Worm (Caenorhabditis elegans) whole organism, late embryonic: Measurements from ENCODE around the gene sec-6.
A peak's percentile ranks its signal among the peaks of the same experiment; 100 is the strongest.

ENCODE experiments used
- C08G9.2 ChIP-seq: sonication (generic microtip); optimal IDR thresholded peaks from 2 replicates; lab custom pipeline; 2016; ENCODE audit warnings: mild to moderate bottlenecking, missing genetic modification characterization, moderate library complexity, missing compliant biosample characterization
- F13H6.1 ChIP-seq: sonication (generic microtip); optimal IDR thresholded peaks from 2 replicates; lab custom pipeline; 2016; ENCODE audit warnings: missing genetic modification characterization, missing compliant biosample characterization
- K02D7.2 ChIP-seq: sonication (generic microtip); optimal IDR thresholded peaks from 2 replicates; lab custom pipeline; 2017; ENCODE audit warnings: mild to moderate bottlenecking, missing genetic modification characterization, missing compliant biosample characterization
- T23F11.4 ChIP-seq: fragments of 200-800 bp; sonication (Bioruptor generic); optimal IDR thresholded peaks from 2 replicates; lab custom pipeline; 2018; ENCODE audit warnings: mild to moderate bottlenecking, missing genetic modification characterization, missing compliant biosample characterization
- Y22D7AL.16 ChIP-seq: sonication (generic microtip); optimal IDR thresholded peaks from 2 replicates; lab custom pipeline; 2016; ENCODE audit warnings: missing genetic modification characterization, missing compliant biosample characterization
- ama-1 ChIP-seq: fragments of 150-350 bp; optimal IDR thresholded peaks from 2 replicates; lab custom pipeline; 2014
- ceh-18 ChIP-seq: sonication (generic microtip); optimal IDR thresholded peaks from 2 replicates; lab custom pipeline; 2016; ENCODE audit warnings: missing genetic modification characterization, missing compliant biosample characterization
- ceh-22 ChIP-seq: sonication (generic microtip); optimal IDR thresholded peaks from 2 replicates; lab custom pipeline; 2017; ENCODE audit warnings: missing biosample characterization, missing genetic modification characterization
- ceh-31 ChIP-seq: sonication (generic microtip); optimal IDR thresholded peaks from 2 replicates; lab custom pipeline; 2016; ENCODE audit warnings: missing genetic modification characterization, missing compliant biosample characterization
- ceh-45 ChIP-seq: fragments of 200-800 bp; sonication (Bioruptor generic); IDR thresholded peaks from 2 replicates; pipeline ENCODE4 v1.3.6; 2022; ENCODE audit warnings: missing genetic modification reagents, missing genetic modification characterization, missing compliant biosample characterization
- ceh-48 ChIP-seq: sonication (generic microtip); optimal IDR thresholded peaks from 2 replicates; lab custom pipeline; 2016; ENCODE audit warnings: missing genetic modification characterization, inconsistent platforms, missing compliant biosample characterization
- che-1 ChIP-seq: sonication (generic microtip); optimal IDR thresholded peaks from 2 replicates; lab custom pipeline; 2016; ENCODE audit warnings: mild to moderate bottlenecking, missing genetic modification characterization, missing compliant biosample characterization
- dmd-4 ChIP-seq: sonication (generic microtip); optimal IDR thresholded peaks from 2 replicates; lab custom pipeline; 2016; ENCODE audit warnings: borderline replicate concordance, missing genetic modification characterization, missing compliant biosample characterization
- dve-1 ChIP-seq: sonication (generic microtip); optimal IDR thresholded peaks from 2 replicates; lab custom pipeline; 2017; ENCODE audit warnings: antibody characterized with exemption, mild to moderate bottlenecking, missing genetic modification characterization, missing compliant biosample characterization
- ets-4 ChIP-seq: sonication (generic microtip); optimal IDR thresholded peaks from 2 replicates; lab custom pipeline; 2016; ENCODE audit warnings: missing genetic modification characterization, missing compliant biosample characterization
- fax-1 ChIP-seq: sonication (generic microtip); optimal IDR thresholded peaks from 2 replicates; lab custom pipeline; 2016; ENCODE audit warnings: missing genotype, missing genetic modification characterization, missing compliant biosample characterization
- fkh-10 ChIP-seq: fragments of 150-350 bp; optimal IDR thresholded peaks from 2 replicates; lab custom pipeline; 2014; ENCODE audit warnings: missing biosample characterization, missing genetic modification reagents, missing genetic modification characterization
- fkh-6 ChIP-seq: sonication (generic microtip); optimal IDR thresholded peaks from 2 replicates; lab custom pipeline; 2016; ENCODE audit warnings: missing genetic modification characterization, missing compliant biosample characterization
- gmeb-2 ChIP-seq: sonication (generic microtip); optimal IDR thresholded peaks from 2 replicates; lab custom pipeline; 2016; ENCODE audit warnings: missing genetic modification characterization, inconsistent platforms, missing compliant biosample characterization
- hlh-15 ChIP-seq: sonication (generic microtip); optimal IDR thresholded peaks from 2 replicates; lab custom pipeline; 2016; ENCODE audit warnings: missing genetic modification characterization, missing compliant biosample characterization
- hlh-30 ChIP-seq: sonication (generic microtip); optimal IDR thresholded peaks from 2 replicates; lab custom pipeline; 2017; ENCODE audit warnings: antibody characterized with exemption, missing genetic modification characterization, missing compliant biosample characterization; ENCODE audit not compliant: insufficient read depth
- hlh-6 ChIP-seq: sonication (generic microtip); optimal IDR thresholded peaks from 2 replicates; lab custom pipeline; 2016; ENCODE audit warnings: missing genotype, missing genetic modification characterization, missing compliant biosample characterization
- hlh-8 ChIP-seq: sonication (generic microtip); optimal IDR thresholded peaks from 2 replicates; lab custom pipeline; 2016; ENCODE audit warnings: missing genotype, missing genetic modification characterization, missing compliant biosample characterization
- madf-2 ChIP-seq: sonication (generic microtip); optimal IDR thresholded peaks from 2 replicates; lab custom pipeline; 2017; ENCODE audit warnings: missing genetic modification characterization, missing compliant biosample characterization
- mec-3 ChIP-seq: sonication (generic microtip); optimal IDR thresholded peaks from 2 replicates; lab custom pipeline; 2016; ENCODE audit warnings: borderline replicate concordance, missing genetic modification characterization, missing compliant biosample characterization
- nfya-1 ChIP-seq: sonication (generic microtip); optimal IDR thresholded peaks from 2 replicates; lab custom pipeline; 2017; ENCODE audit warnings: missing genetic modification characterization, mild to moderate bottlenecking, missing compliant biosample characterization, antibody characterized with exemption, moderate library complexity
- npax-4 ChIP-seq: sonication (generic microtip); optimal IDR thresholded peaks from 2 replicates; lab custom pipeline; 2016; ENCODE audit warnings: missing genetic modification characterization, missing compliant biosample characterization
- odd-2 ChIP-seq: sonication (generic microtip); optimal IDR thresholded peaks from 2 replicates; lab custom pipeline; 2017; ENCODE audit warnings: antibody characterized with exemption, mild to moderate bottlenecking, missing genetic modification characterization, missing compliant biosample characterization
- pag-3 ChIP-seq: sonication (generic microtip); optimal IDR thresholded peaks from 2 replicates; lab custom pipeline; 2016; ENCODE audit warnings: missing compliant biosample characterization, missing genetic modification characterization, borderline replicate concordance
- pat-9 ChIP-seq: fragments of 200-800 bp; sonication (Bioruptor generic); optimal IDR thresholded peaks from 2 replicates; lab custom pipeline; 2018; ENCODE audit warnings: mild to moderate bottlenecking, missing genetic modification characterization, moderate library complexity, missing compliant biosample characterization
- pha-2 ChIP-seq: sonication (generic microtip); optimal IDR thresholded peaks from 2 replicates; lab custom pipeline; 2017; ENCODE audit warnings: mild to moderate bottlenecking, missing genetic modification characterization, missing compliant biosample characterization
- pha-4 ChIP-seq: fragments of 150-350 bp; optimal IDR thresholded peaks from 2 replicates; lab custom pipeline; 2018; ENCODE audit warnings: missing biosample characterization, missing genetic modification reagents, missing genetic modification characterization
- pqm-1 ChIP-seq: sonication (generic microtip); optimal IDR thresholded peaks from 2 replicates; lab custom pipeline; 2016; ENCODE audit warnings: missing genetic modification characterization, missing compliant biosample characterization
- pros-1 ChIP-seq: fragments of 150-350 bp; optimal IDR thresholded peaks from 2 replicates; lab custom pipeline; 2014; ENCODE audit warnings: missing biosample characterization, missing genetic modification reagents, missing genetic modification characterization
- ref-2 ChIP-seq: sonication (generic microtip); optimal IDR thresholded peaks from 2 replicates; lab custom pipeline; 2016; ENCODE audit warnings: missing genetic modification characterization, missing compliant biosample characterization
- rnt-1 ChIP-seq: sonication (generic microtip); optimal IDR thresholded peaks from 2 replicates; lab custom pipeline; 2016; ENCODE audit warnings: missing genetic modification characterization, missing compliant biosample characterization
- sdc-2 ChIP-seq: sonication (generic microtip); optimal IDR thresholded peaks from 2 replicates; lab custom pipeline; 2016; ENCODE audit warnings: missing genotype, missing genetic modification characterization, missing compliant biosample characterization
- sox-4 ChIP-seq: sonication (generic microtip); optimal IDR thresholded peaks from 2 replicates; lab custom pipeline; 2017; ENCODE audit warnings: mild to moderate bottlenecking, missing genetic modification characterization, inconsistent platforms, missing compliant biosample characterization
- tbx-2 ChIP-seq: sonication (generic microtip); optimal IDR thresholded peaks from 2 replicates; lab custom pipeline; 2016; ENCODE audit warnings: missing genetic modification characterization, missing compliant biosample characterization
- unc-3 ChIP-seq, 2 experiments: fragments of 200-800 bp in 1 of 2; sonication (Bioruptor generic) in 1 of 2; sonication (generic microtip) in 1 of 2; conservative IDR thresholded peaks in 1 of 2; optimal IDR thresholded peaks in 1 of 2; 2 replicates each; pipeline versions ENCODE4 v1.3.6 to Lab custom; 2016 to 2022; ENCODE audit warnings: missing compliant biosample characterization in 2 of 2, missing genetic modification characterization in 2 of 2, missing genetic modification reagents in 1 of 2
- unc-42 ChIP-seq: sonication (generic microtip); optimal IDR thresholded peaks from 2 replicates; lab custom pipeline; 2016; ENCODE audit warnings: missing genotype, missing genetic modification characterization, missing compliant biosample characterization

Gene sec-6

DNA sequence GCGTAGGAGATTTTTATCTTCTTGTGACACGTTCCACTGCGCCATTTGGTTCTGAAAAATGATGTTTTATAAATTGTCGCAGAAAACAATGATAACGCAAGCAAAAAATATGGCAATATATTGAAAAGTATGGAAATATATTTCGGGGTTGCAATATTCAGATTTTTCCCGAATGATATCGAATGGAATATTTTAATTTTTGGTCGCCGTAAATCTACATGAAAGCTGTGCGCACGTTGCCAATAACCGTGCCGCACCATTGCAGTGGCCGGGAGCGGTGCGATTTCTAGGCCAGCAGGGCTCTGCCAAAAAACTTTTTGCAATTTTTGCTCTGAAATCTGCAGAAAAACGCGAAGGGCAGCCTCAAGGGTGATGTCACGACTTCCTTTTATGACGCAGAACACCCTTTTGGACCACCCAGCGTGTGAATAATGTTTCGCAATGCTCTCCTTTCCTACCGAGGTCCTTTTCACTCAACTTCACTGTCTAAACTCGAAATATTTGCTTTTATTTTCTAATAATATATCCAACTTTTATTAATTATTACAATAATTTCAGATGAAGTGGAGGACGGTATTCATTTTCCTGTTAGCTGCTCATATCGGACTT is 1.1 kb upstream of the sec-6 start, which contains the start of the genes F09E5.11 and bmy-1 (continued):
- no peak for TF ChIP-seq unc-3 (GFP tag; conservative IDR thresholded peaks at IDR 0.05; lab: Robert Waterston, UW)
- peak; percentile 28 for TF ChIP-seq unc-3 (tag; optimal IDR thresholded peaks at IDR 0.05; lab: Kevin White, UChicago)
- TF ChIP-seq npax-4 (tag; lab: Kevin White, UChicago), result no peak
- peak; percentile 55 for TF ChIP-seq ceh-18 (tag; lab: Kevin White, UChicago)
- TF ChIP-seq fkh-6 (tag; lab: Kevin White, UChicago), result peak; percentile 67
- TF ChIP-seq madf-2 (tag; lab: Kevin White, UChicago), result peak; percentile 64
- TF ChIP-seq C08G9.2, result peak; percentile 95
- TF ChIP-seq sox-4 (tag; lab: Kevin White, UChicago), result no peak

DNA sequence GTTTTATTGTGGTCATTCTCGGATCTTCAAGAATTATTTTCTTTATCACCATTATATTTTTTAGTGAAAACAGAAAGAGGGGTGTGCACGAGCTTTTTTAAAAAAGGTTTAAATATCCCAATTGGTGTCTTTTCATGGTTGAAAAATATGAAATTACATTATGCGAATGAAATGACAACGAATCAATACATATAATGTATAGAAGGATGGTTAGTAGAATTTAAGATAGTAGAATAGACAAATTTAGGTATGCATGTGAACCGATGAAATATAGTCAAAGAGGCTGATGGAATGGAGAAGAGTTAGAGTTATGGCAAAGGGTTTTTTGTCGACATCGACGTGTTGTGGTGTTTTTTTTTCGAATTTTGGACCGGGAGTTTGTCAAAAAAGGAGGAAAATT is 5.2 kb downstream of the sec-6 start:
- TF ChIP-seq F13H6.1 (no peak), hlh-30 (no peak), ceh-45 (GFP tag; lab: Robert Waterston, UW) (no peak)

DNA sequence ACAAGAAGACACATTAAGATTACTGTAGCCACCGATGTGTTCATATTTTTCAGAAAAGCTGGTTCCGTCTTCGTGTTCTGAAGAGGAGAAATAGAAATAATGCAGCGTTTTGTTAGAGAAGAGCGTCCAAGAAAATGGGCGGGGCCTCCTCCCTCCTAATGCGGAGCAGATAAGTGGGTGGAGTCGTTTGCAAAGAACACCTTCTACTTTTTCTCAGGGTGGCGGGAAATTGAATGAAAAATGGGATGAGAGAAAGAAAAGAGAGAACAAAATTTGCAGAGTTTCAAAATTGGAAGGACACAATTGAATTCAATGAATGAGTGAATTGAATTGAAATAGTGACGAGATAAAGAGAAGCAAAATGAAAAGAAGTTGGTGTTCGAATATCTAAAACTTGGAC is 6.3 kb downstream of the sec-6 start, which contains the start of gene F09E5.16:
Gene F09E5.16, minus strand, starts transcription at position 101 of the 400 bp plus-strand sequence.
- TF ChIP-seq ceh-31 (tag; lab: Kevin White, UChicago), result no peak

DNA sequence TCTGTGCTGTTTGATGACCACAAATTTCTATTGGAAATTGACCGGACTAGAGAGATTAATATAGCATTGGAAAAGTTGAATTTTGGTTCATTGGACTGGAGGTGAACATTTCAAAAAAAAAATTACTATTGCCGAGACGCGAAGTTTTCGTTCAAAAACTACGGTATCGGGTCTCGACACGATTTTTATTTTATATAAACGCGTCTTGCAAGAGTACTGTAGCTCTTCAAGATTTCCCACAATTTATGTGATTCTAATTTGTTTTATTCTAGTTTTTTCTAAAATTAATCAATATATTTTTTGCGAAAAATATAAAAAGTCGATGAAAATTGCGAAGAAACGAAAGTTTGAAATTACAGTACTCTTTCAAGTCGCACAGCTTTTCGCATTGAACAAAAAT is 11.3 kb downstream of the sec-6 start, which contains the start of gene F09E5.12:
Gene F09E5.12, minus strand, starts transcription at position 101 of the 400 bp plus-strand sequence.
- no peak for TF ChIP-seq hlh-15 (tag; lab: Kevin White, UChicago)
- no peak for TF ChIP-seq Y22D7AL.16 (tag; lab: Kevin White, UChicago)
- TF ChIP-seq npax-4 (tag; lab: Kevin White, UChicago), result no peak
- TF ChIP-seq pha-2 (tag; lab: Kevin White, UChicago), result no peak
- TF ChIP-seq nfya-1 (tag; lab: Kevin White, UChicago), result no peak
- TF ChIP-seq ceh-18 (tag; lab: Kevin White, UChicago), result no peak
- TF ChIP-seq fax-1 (tag; lab: Kevin White, UChicago), result no peak
- no peak for TF ChIP-seq hlh-6 (tag; lab: Kevin White, UChicago)
- TF ChIP-seq pqm-1, result no peak
- no peak for TF ChIP-seq pat-9 (tag; lab: Kevin White, UChicago)
- TF ChIP-seq ceh-31 (tag; lab: Kevin White, UChicago), result no peak
- TF ChIP-seq mec-3, result no peak
- no peak for TF ChIP-seq pha-4 (tag; lab: Kevin White, UChicago)
- no peak for TF ChIP-seq rnt-1
- TF ChIP-seq fkh-10, result no peak
- no peak for TF ChIP-seq unc-42 (tag; lab: Kevin White, UChicago)
- TF ChIP-seq ref-2 (tag; lab: Kevin White, UChicago), result no peak
- no peak for TF ChIP-seq C08G9.2
- no peak for TF ChIP-seq sox-4 (tag; lab: Kevin White, UChicago)
- TF ChIP-seq ama-1 (lab: Kevin White, UChicago), result no peak

DNA sequence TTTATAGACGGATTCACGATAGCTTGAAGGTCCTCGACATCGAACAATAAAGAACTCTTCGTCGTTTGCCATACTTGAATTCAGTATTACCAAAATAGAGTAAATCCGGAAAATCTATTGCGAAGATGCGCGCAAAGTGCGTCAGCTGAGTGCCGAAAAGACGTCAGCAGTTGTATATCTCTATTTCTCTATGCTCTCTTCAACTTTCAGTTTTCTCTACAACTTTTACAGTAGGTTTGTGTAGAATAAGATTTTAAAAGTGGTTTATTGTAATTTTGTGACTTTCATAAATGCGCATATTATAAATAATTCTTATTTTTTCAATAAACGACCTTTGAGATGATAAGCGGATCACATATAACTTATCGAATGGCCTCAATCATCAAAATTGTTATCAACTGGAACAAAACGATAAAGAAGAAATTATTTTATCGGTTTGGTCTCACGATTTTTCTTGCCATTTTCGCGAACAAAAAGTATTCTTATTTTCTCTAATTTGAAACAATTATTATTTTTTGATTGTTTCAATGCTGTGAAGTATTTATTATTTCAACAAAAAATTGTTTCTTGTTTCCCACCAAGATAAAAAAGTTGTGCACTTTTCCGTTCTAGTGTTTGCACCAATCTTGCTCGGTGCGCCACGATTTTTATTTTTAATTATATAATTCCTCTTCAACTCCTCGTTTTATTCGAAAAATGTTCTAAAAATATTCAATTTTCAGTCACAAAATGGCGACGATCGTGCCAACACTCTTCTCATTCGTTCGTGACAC is 14.1 kb downstream of the sec-6 start, which contains the start of the genes agt-2 and F09E5.3:
Gene agt-2, minus strand, starts transcription at position 553 of the 773 bp plus-strand sequence.
Gene F09E5.3, plus strand, starts transcription at position 723 of the 773 bp plus-strand sequence.
- TF ChIP-seq tbx-2 (tag; lab: Kevin White, UChicago) (peak; percentile 55), dve-1 (peak; percentile 68), ama-1 (lab: Kevin White, UChicago) (no peak), K02D7.2 (tag; lab: Kevin White, UChicago) (no peak), che-1 (tag; lab: Kevin White, UChicago) (no peak), dmd-4 (tag; lab: Kevin White, UChicago) (no peak), ceh-22 (tag; lab: Kevin White, UChicago) (no peak), rnt-1 (no peak), odd-2 (tag; lab: Kevin White, UChicago) (no peak), pros-1 (no peak), pag-3 (no peak), ets-4 (tag; lab: Kevin White, UChicago) (peak; percentile 47), nfya-1 (tag; lab: Kevin White, UChicago) (peak; percentile 81), sdc-2 (tag; lab: Kevin White, UChicago) (peak; percentile 25), ceh-48 (peak; percentile 40), sox-4 (tag; lab: Kevin White, UChicago) (no peak), hlh-8 (no peak), fkh-10 (no peak), gmeb-2 (tag; lab: Kevin White, UChicago) (no peak), ref-2 (tag; lab: Kevin White, UChicago) (peak; percentile 31), unc-42 (tag; lab: Kevin White, UChicago) (peak; percentile 65), T23F11.4 (no peak), unc-3 (GFP tag; conservative IDR thresholded peaks at IDR 0.05; lab: Robert Waterston, UW) (no peak), unc-3 (tag; optimal IDR thresholded peaks at IDR 0.05; lab: Kevin White, UChicago) (no peak)
